Worm (Caenorhabditis elegans): ENCODE results near the gene folt-1.

DNA sequence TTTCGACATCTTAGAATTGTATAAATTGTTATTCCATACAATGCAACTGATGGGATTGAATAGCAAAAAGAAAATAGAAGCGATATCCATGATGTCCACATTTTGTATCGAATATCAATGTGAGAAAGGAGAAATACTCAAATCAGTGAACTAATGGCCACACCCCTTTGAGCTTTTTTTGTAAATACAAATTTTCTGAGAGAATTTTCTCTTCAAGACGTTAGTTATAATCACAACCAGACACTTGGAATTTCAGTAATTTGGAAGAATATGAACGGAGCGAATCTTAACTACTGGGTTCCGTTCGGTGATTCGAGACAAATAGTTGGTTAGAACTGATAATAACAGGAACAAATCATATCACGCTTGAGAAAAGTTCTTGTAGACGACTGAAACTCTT lies 20.5 kb downstream of the folt-1 start, which contains the start of gene srg-41:
- TF ChIP-seq unc-130 (GFP tag; optimal IDR thresholded peaks at IDR 0.05) (no peak), Y53F4B.3 (GFP tag; IDR thresholded peaks at IDR 0.05) (no peak), zim-3 (tag; optimal IDR thresholded peaks at IDR 0.05) (no peak), D2030.7 (GFP tag; IDR thresholded peaks at IDR 0.05) (no peak), let-607 (tag; optimal IDR thresholded peaks at IDR 0.05) (no peak)
